Worm (Caenorhabditis elegans): ENCODE measurements around the gene rom-3.

Gene rom-3

ce11 chrIV:16970390-16970789, at the start of gene rom-3:
Gene rom-3 (minus strand): TSS chrIV:16970490.
- TF ChIP-seq ets-7 (tag; optimal IDR thresholded peaks at IDR 0.05): no peak
- no peak for TF ChIP-seq F13C5.2 (tag; optimal IDR thresholded peaks at IDR 0.05)
- TF ChIP-seq ceh-36 (tag; optimal IDR thresholded peaks at IDR 0.05): no peak
- no peak for TF ChIP-seq sea-1 (GFP tag; conservative IDR thresholded peaks at IDR 0.05)
- TF ChIP-seq hmg-4 (GFP tag; optimal IDR thresholded peaks at IDR 0.05): no peak
- no peak for TF ChIP-seq tbx-37 (GFP tag; conservative IDR thresholded peaks at IDR 0.05)
- no peak for TF ChIP-seq ceh-13 (GFP tag; optimal IDR thresholded peaks at IDR 0.05)
- TF ChIP-seq tbx-11 (GFP tag; IDR thresholded peaks at IDR 0.05): no peak
- no peak for TF ChIP-seq hmbx-1 (tag; optimal IDR thresholded peaks at IDR 0.05)
- no peak for TF ChIP-seq hnd-1 (tag; optimal IDR thresholded peaks at IDR 0.05)
- no peak for TF ChIP-seq B0310.2 (tag; optimal IDR thresholded peaks at IDR 0.05)
- TF ChIP-seq flt-1 (GFP tag; IDR thresholded peaks at IDR 0.05): no peak

DNA sequence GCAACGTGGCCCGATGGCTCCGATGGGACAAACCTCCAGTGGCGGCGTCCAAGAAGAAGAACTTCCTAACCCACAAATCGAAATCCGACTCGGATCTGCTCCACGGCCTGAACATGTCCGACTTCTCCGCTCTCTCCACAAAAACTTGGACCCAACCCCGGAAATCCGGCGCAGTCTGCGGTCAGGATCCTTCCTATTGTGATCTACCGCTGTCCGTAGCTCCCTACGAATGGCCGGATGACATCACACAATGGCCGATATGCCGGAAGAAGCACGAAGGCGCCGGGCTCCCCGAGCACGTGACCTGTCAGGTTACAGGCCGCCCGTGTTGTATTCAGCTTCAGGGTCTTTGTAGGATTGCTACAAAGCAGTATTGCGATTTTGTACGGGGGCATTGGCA, 40.0 kb upstream of the rom-3 start:
- TF ChIP-seq aly-1 (tag; optimal IDR thresholded peaks at IDR 0.05): no peak
- TF ChIP-seq scrt-1 (GFP tag; IDR thresholded peaks at IDR 0.05): no peak
- no peak for TF ChIP-seq tra-4 (tag; optimal IDR thresholded peaks at IDR 0.05)
- TF ChIP-seq ets-7 (tag; optimal IDR thresholded peaks at IDR 0.05): no peak
- no peak for TF ChIP-seq flt-1 (GFP tag; IDR thresholded peaks at IDR 0.05)
- no peak for TF ChIP-seq hmbx-1 (tag; optimal IDR thresholded peaks at IDR 0.05)
- no peak for TF ChIP-seq B0310.2 (tag; optimal IDR thresholded peaks at IDR 0.05)
- TF ChIP-seq hmg-4 (GFP tag; optimal IDR thresholded peaks at IDR 0.05): no peak
- TF ChIP-seq F13C5.2 (tag; optimal IDR thresholded peaks at IDR 0.05): no peak
- TF ChIP-seq ama-1 (optimal IDR thresholded peaks at IDR 0.05): no peak
- TF ChIP-seq ceh-13 (GFP tag; optimal IDR thresholded peaks at IDR 0.05): no peak
- TF ChIP-seq tbx-37 (GFP tag; conservative IDR thresholded peaks at IDR 0.05): no peak

DNA sequence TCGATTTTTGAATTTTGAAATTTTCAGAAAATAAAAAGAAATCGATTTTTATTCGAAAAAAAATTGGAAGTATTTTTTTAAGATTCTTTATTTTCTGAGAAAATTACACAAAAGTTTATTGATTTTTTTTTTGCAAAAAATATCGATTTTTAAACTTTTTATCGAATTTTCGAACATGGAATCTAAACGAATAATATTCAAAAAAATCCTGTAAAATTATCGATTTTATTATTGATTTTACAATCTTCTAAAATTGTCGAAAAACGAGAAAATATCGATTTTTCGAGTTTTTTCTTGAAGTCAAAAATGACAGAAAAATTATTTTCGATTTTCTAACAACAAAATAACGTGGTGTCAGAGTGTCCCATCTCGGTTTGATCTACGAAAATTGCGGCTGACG, 35.4 kb upstream of the rom-3 start:
- no peak for TF ChIP-seq aly-1 (tag; optimal IDR thresholded peaks at IDR 0.05)
- TF ChIP-seq tbx-11 (GFP tag; IDR thresholded peaks at IDR 0.05): no peak
- no peak for TF ChIP-seq hnd-1 (tag; optimal IDR thresholded peaks at IDR 0.05)
- no peak for TF ChIP-seq ceh-36 (tag; optimal IDR thresholded peaks at IDR 0.05)
- TF ChIP-seq B0310.2 (tag; optimal IDR thresholded peaks at IDR 0.05): no peak
- TF ChIP-seq flt-1 (GFP tag; IDR thresholded peaks at IDR 0.05): no peak
- no peak for TF ChIP-seq F13C5.2 (tag; optimal IDR thresholded peaks at IDR 0.05)
- TF ChIP-seq ceh-13 (GFP tag; optimal IDR thresholded peaks at IDR 0.05): no peak
- TF ChIP-seq ets-7 (tag; optimal IDR thresholded peaks at IDR 0.05): no peak
- TF ChIP-seq sea-1 (GFP tag; conservative IDR thresholded peaks at IDR 0.05): no peak
- no peak for TF ChIP-seq hmg-4 (GFP tag; optimal IDR thresholded peaks at IDR 0.05)
- no peak for TF ChIP-seq hmbx-1 (tag; optimal IDR thresholded peaks at IDR 0.05)
- no peak for TF ChIP-seq scrt-1 (GFP tag; IDR thresholded peaks at IDR 0.05)
- TF ChIP-seq tbx-37 (GFP tag; conservative IDR thresholded peaks at IDR 0.05): no peak
- TF ChIP-seq tra-4 (tag; optimal IDR thresholded peaks at IDR 0.05): no peak
- no peak for TF ChIP-seq pes-1 (GFP tag; IDR thresholded peaks at IDR 0.05)
- no peak for TF ChIP-seq ama-1 (optimal IDR thresholded peaks at IDR 0.05)

DNA sequence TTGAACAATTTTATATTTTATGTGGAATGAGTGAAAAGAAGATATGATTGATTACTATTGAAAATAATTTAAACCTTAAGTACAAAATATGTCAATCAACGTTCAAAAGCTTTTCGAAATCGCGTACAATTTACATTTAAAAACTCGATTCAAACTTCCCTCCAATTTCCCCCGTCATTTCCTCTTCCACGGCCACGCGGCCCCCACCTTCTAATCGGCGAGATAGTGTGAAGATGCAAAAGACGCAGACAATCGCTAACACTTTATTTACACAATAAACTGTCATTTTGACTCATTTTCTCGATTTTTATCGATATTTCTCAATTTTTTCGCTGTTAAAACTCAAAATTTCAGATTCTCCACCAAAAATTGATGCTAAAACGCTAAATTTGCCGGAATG, 25.1 kb upstream of the rom-3 start, which contains the start of gene rom-4:
TSS of gene rom-4 (plus strand) at position 398 of the 400 bp plus-strand sequence.
- TF ChIP-seq tbx-11 (GFP tag; IDR thresholded peaks at IDR 0.05): 0 out of 2 replicates have a peak, but pooled peaks have one; percentile 37
- no peak for TF ChIP-seq ceh-13 (GFP tag; optimal IDR thresholded peaks at IDR 0.05)
- TF ChIP-seq ceh-36 (tag; optimal IDR thresholded peaks at IDR 0.05): no peak
- peak; percentile 28 for TF ChIP-seq hnd-1 (tag; optimal IDR thresholded peaks at IDR 0.05)
- no peak for TF ChIP-seq ama-1 (optimal IDR thresholded peaks at IDR 0.05)
- no peak for TF ChIP-seq hmg-4 (GFP tag; optimal IDR thresholded peaks at IDR 0.05)
- no peak for TF ChIP-seq hmbx-1 (tag; optimal IDR thresholded peaks at IDR 0.05)
- no peak for TF ChIP-seq F13C5.2 (tag; optimal IDR thresholded peaks at IDR 0.05)
- TF ChIP-seq flt-1 (GFP tag; IDR thresholded peaks at IDR 0.05): no peak
- TF ChIP-seq ets-7 (tag; optimal IDR thresholded peaks at IDR 0.05): peak; percentile 38
- no peak for TF ChIP-seq B0310.2 (tag; optimal IDR thresholded peaks at IDR 0.05)
- TF ChIP-seq pes-1 (GFP tag; IDR thresholded peaks at IDR 0.05): peak; percentile 57; the same call in 1 of the 2 replicates
- no peak for TF ChIP-seq tra-4 (tag; optimal IDR thresholded peaks at IDR 0.05)
- no peak for TF ChIP-seq aly-1 (tag; optimal IDR thresholded peaks at IDR 0.05)
- TF ChIP-seq scrt-1 (GFP tag; IDR thresholded peaks at IDR 0.05): no peak
- TF ChIP-seq sea-1 (GFP tag; conservative IDR thresholded peaks at IDR 0.05): no peak
- peak; percentile 85 for TF ChIP-seq tbx-37 (GFP tag; conservative IDR thresholded peaks at IDR 0.05)

DNA sequence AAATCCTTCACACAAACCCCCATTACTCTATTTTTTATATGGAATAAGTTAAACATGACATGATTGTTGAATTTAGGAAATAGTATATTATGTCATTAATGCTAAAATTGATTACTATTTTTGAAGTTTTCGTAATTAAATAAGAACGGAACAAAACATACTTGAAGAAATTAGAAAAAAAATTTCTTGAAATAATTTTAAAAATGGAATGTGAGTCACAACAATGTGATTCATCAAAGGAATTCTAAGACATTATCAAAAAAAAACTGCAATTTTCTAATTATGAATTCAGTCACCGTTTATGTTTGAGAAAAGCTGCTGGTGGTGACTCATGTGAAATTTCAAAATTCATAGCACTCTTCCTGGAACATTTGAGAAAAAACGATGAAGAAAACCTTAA, 18.1 kb upstream of the rom-3 start, which contains the start of gene nccd-1:
TSS of gene nccd-1 (plus strand) at position 301 of the 400 bp plus-strand sequence.
- no peak for TF ChIP-seq tbx-37 (GFP tag; conservative IDR thresholded peaks at IDR 0.05)
- TF ChIP-seq B0310.2 (tag; optimal IDR thresholded peaks at IDR 0.05): no peak
- no peak for TF ChIP-seq pes-1 (GFP tag; IDR thresholded peaks at IDR 0.05)
- TF ChIP-seq hmg-4 (GFP tag; optimal IDR thresholded peaks at IDR 0.05): no peak
- no peak for TF ChIP-seq ama-1 (optimal IDR thresholded peaks at IDR 0.05)
- TF ChIP-seq tra-4 (tag; optimal IDR thresholded peaks at IDR 0.05): no peak

ce11 chrIV:16962445-16962844, 7.8 kb downstream of the rom-3 start:
- no peak for TF ChIP-seq aly-1 (tag; optimal IDR thresholded peaks at IDR 0.05)
- TF ChIP-seq tbx-11 (GFP tag; IDR thresholded peaks at IDR 0.05): no peak
- TF ChIP-seq tbx-37 (GFP tag; conservative IDR thresholded peaks at IDR 0.05): no peak
- TF ChIP-seq ceh-36 (tag; optimal IDR thresholded peaks at IDR 0.05): no peak
- TF ChIP-seq B0310.2 (tag; optimal IDR thresholded peaks at IDR 0.05): no peak
- no peak for TF ChIP-seq sea-1 (GFP tag; conservative IDR thresholded peaks at IDR 0.05)
- TF ChIP-seq flt-1 (GFP tag; IDR thresholded peaks at IDR 0.05): no peak
- TF ChIP-seq tra-4 (tag; optimal IDR thresholded peaks at IDR 0.05): no peak
- TF ChIP-seq hmg-4 (GFP tag; optimal IDR thresholded peaks at IDR 0.05): no peak
- no peak for TF ChIP-seq pes-1 (GFP tag; IDR thresholded peaks at IDR 0.05)
- TF ChIP-seq ceh-13 (GFP tag; optimal IDR thresholded peaks at IDR 0.05): no peak
- TF ChIP-seq hmbx-1 (tag; optimal IDR thresholded peaks at IDR 0.05): no peak
- no peak for TF ChIP-seq F13C5.2 (tag; optimal IDR thresholded peaks at IDR 0.05)

ce11 chrIV:16952389-16952788, 17.9 kb downstream of the rom-3 start:
- TF ChIP-seq sea-1 (GFP tag; conservative IDR thresholded peaks at IDR 0.05): no peak
- TF ChIP-seq hmbx-1 (tag; optimal IDR thresholded peaks at IDR 0.05): no peak
- no peak for TF ChIP-seq ama-1 (optimal IDR thresholded peaks at IDR 0.05)
- TF ChIP-seq ceh-36 (tag; optimal IDR thresholded peaks at IDR 0.05): no peak

All from whole organism, early embryonic.